Worm (Caenorhabditis elegans) whole organism, L4/young adult: Measurements from ENCODE around the gene snx-1.
A peak's percentile ranks its signal among the peaks of the same experiment; 100 is the strongest.

Experiments used
- W03F9.2 ChIP-seq: fragments of 150-350 bp; optimal IDR thresholded peaks from 2 replicates; lab custom pipeline; 2014; ENCODE audit warnings: missing biosample characterization, missing genetic modification characterization
- dao-5 ChIP-seq: sonication (generic microtip); optimal IDR thresholded peaks from 2 replicates; lab custom pipeline; 2016; ENCODE audit warnings: missing genotype, missing genetic modification characterization, moderate library complexity, missing compliant biosample characterization
- him-1 ChIP-seq: sonication (generic microtip); optimal IDR thresholded peaks from 2 replicates; lab custom pipeline; 2016; ENCODE audit warnings: missing genotype, missing genetic modification reagents, missing genetic modification characterization, missing compliant biosample characterization

DNA sequence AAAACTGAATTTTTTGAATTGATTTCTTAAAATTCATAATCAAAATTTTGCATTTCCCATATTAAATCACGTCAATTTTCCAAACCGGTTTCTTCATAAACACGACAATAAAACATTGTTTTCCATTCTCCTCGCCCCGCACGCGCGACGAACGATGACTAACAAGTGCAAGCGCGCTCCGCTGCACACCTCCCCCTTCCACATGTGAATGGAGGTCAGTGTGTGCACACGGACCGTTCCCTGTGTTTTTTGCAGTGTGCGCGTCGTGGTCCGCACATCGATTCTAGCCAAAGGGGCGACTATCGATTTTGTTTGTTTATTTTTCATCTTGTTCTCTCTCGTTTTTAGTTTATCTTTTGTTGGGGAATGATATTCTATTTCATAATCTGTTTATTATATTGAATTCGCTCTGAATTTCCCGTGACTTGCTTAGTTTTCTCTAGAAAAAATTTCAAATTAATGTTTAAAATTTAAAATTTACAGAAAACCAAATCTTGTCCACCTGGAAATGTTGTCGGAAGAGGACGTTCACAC, at the start of gene snx-1:
- TF ChIP-seq him-1 (tag; lab: Kevin White, UChicago) (no peak), W03F9.2 (tag; lab: Kevin White, UChicago) (peak; percentile 5), dao-5 (no peak)
